Fruit fly (Drosophila melanogaster) whole organism: ENCODE results near the gene QC.

Source experiments
- CG8478 ChIP-seq: fragments of >200 bp; optimal IDR thresholded peaks from 2 replicates; lab custom pipeline; 2018; ENCODE audit warnings: inconsistent platforms
- Dll ChIP-seq: fragments of >200 bp; optimal IDR thresholded peaks from 2 replicates; lab custom pipeline; 2017
- EcR ChIP-seq, 2 experiments: fragments of >200 bp; optimal IDR thresholded peaks; 2 replicates each; lab custom pipeline; 2017; ENCODE audit warnings: missing biosample characterization in 2 of 2, missing genetic modification characterization in 2 of 2, missing genetic modification reagents in 2 of 2
- pan ChIP-seq: fragments of >200 bp; optimal IDR thresholded peaks from 2 replicates; lab custom pipeline; 2017
- psq ChIP-seq: fragments of >200 bp; optimal IDR thresholded peaks from 2 replicates; lab custom pipeline; 2017
- usp ChIP-seq: fragments of >200 bp; optimal IDR thresholded peaks from 2 replicates; lab custom pipeline; 2017; ENCODE audit warnings: missing biosample characterization, missing genetic modification characterization, mixed read lengths

DNA sequence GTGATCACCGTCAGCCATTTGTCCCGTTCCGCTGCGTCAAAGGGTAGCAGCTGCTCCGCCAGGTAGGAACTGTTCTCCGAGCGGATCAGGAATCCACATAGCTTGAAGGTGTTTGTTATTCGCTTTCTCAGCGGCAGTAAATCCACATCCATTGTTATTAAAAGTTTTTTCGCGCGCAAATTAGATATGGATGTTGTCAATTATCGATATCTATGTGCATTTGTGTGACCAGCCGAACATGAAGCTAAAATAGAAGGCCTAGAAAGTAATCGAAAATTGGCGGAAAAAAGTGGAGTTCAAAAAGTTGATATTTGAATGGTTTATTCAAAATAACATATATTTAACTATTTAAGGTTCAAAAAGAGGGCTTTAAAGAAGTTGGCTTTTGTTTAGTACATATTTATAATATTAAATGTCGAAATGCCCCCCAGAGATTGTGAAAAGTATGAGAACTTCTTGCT, 5.0 kb downstream of the QC start, which contains the start of the genes PolE2 and CG5592:
- TF ChIP-seq psq (lab: Kevin White, UChicago) (no peak), usp (GFP tag; lab: Kevin White, UChicago) (no peak), Dll (no peak), pan (no peak), EcR (GFP tag; optimal IDR thresholded peaks at IDR 0.05; lab: Kevin White, UChicago) (no peak), CG8478 (lab: Kevin White, UChicago) (no peak)
